Fruit fly (Drosophila melanogaster) whole organism, embryonic: Measurements from ENCODE around the gene Papss.

Experiments used
- Atf-2 ChIP-seq: fragments of 200-800 bp; sonication (Bioruptor generic); optimal IDR thresholded peaks from 2 replicates; lab custom pipeline; 2016; ENCODE audit warnings: missing biosample characterization, missing genetic modification characterization
- BEAF-32 ChIP-seq: fragments of 200-800 bp; sonication (Bioruptor generic); optimal IDR thresholded peaks from 3 replicates; lab custom pipeline; 2017; ENCODE audit warnings: missing biosample characterization, missing genetic modification characterization, mild to moderate bottlenecking, moderate library complexity, missing genetic modification reagents
- CG10462 ChIP-seq: fragments of 200-800 bp; sonication (Bioruptor generic); optimal IDR thresholded peaks from 2 replicates; lab custom pipeline; 2016; ENCODE audit warnings: missing biosample characterization, missing genetic modification characterization
- CG10979 ChIP-seq: fragments of 200-800 bp; sonication (Bioruptor generic); optimal IDR thresholded peaks from 2 replicates; lab custom pipeline; 2018; ENCODE audit warnings: missing biosample characterization, mild to moderate bottlenecking, missing genetic modification characterization, moderate library complexity
- CG11093 ChIP-seq: fragments of 200-800 bp; sonication (Bioruptor generic); IDR thresholded peaks from 3 replicates; pipeline ENCODE4 v1.3.6; 2022; ENCODE audit warnings: missing biosample characterization, missing genetic modification characterization
- CG12236 ChIP-seq: fragments of 200-800 bp; sonication (Bioruptor generic); optimal IDR thresholded peaks from 2 replicates; lab custom pipeline; 2016; ENCODE audit warnings: missing biosample characterization, missing genetic modification characterization
- CG13775 ChIP-seq: fragments of 200-800 bp; sonication (Bioruptor generic); optimal IDR thresholded peaks from 3 replicates; lab custom pipeline; 2017; ENCODE audit warnings: missing biosample characterization, mild to moderate bottlenecking, missing genetic modification characterization
- CG15696 ChIP-seq: fragments of 200-800 bp; sonication (Bioruptor generic); optimal IDR thresholded peaks from 2 replicates; lab custom pipeline; 2019; ENCODE audit warnings: missing biosample characterization, mild to moderate bottlenecking, missing genetic modification characterization, moderate library complexity
- CG1603 ChIP-seq: fragments of 200-800 bp; sonication (Bioruptor generic); optimal IDR thresholded peaks from 2 replicates; lab custom pipeline; 2019; ENCODE audit warnings: missing biosample characterization, mild to moderate bottlenecking, missing genetic modification characterization, moderate library complexity
- CG17328 ChIP-seq: fragments of 200-800 bp; sonication (Bioruptor generic); IDR thresholded peaks from 2 replicates; pipeline ENCODE4 v1.3.6; 2022; ENCODE audit warnings: missing biosample characterization, missing genetic modification characterization
- CG30403 ChIP-seq: fragments of 200-800 bp; sonication (Bioruptor generic); optimal IDR thresholded peaks from 3 replicates; lab custom pipeline; 2016; ENCODE audit warnings: missing biosample characterization, missing genetic modification characterization
- CG32767 ChIP-seq: fragments of 200-800 bp; sonication (Bioruptor generic); IDR thresholded peaks from 2 replicates; pipeline ENCODE4 v1.3.6; 2022; ENCODE audit warnings: missing biosample characterization, missing genetic modification characterization
- CG4328 ChIP-seq: fragments of 200-800 bp; sonication (Bioruptor generic); optimal IDR thresholded peaks from 3 replicates; lab custom pipeline; 2017; ENCODE audit warnings: missing biosample characterization, missing genetic modification reagents, missing genetic modification characterization
- CG4424 ChIP-seq: fragments of 200-800 bp; sonication (Bioruptor generic); optimal IDR thresholded peaks from 3 replicates; lab custom pipeline; 2016; ENCODE audit warnings: missing biosample characterization, missing genetic modification characterization
- CG4820 ChIP-seq: fragments of 200-800 bp; sonication (Bioruptor generic); optimal IDR thresholded peaks from 3 replicates; lab custom pipeline; 2016; ENCODE audit warnings: missing biosample characterization, missing genetic modification characterization
- CG6689 ChIP-seq: fragments of 200-800 bp; sonication (Bioruptor generic); IDR thresholded peaks from 2 replicates; pipeline ENCODE4 v1.3.6; 2022; ENCODE audit warnings: missing biosample characterization, missing genetic modification characterization
- CG7556 ChIP-seq: fragments of 200-800 bp; sonication (Bioruptor generic); optimal IDR thresholded peaks from 2 replicates; lab custom pipeline; 2017; ENCODE audit warnings: missing biosample characterization, mild to moderate bottlenecking, missing genetic modification characterization
- Chrac-16 ChIP-seq: fragments of 200-800 bp; sonication (Bioruptor generic); optimal IDR thresholded peaks from 3 replicates; lab custom pipeline; 2016; ENCODE audit warnings: missing biosample characterization, missing genetic modification characterization
- D ChIP-seq, 2 experiments: fragments of 200-800 bp in 1 of 2; fragments of >200 bp in 1 of 2; sonication (Bioruptor generic) in 1 of 2; optimal IDR thresholded peaks; 2 replicates in 1 of 2; 3 replicates in 1 of 2; lab custom pipeline; 2017; ENCODE audit warnings: mild to moderate bottlenecking in 1 of 2, missing biosample characterization in 1 of 2, missing genetic modification characterization in 1 of 2, missing genetic modification reagents in 1 of 2
- Dll ChIP-seq: fragments of 200-800 bp; sonication (Bioruptor generic); IDR thresholded peaks from 4 replicates; pipeline ENCODE4 v1.3.6; 2022; ENCODE audit warnings: missing biosample characterization, missing genetic modification characterization; ENCODE audit not compliant: partially characterized antibody
- Drgx ChIP-seq: fragments of 200-800 bp; sonication (Bioruptor generic); IDR thresholded peaks from 2 replicates; pipeline ENCODE4 v1.3.6; 2022; ENCODE audit warnings: missing biosample characterization, missing genetic modification characterization
- H2.0 ChIP-seq: fragments of 200-800 bp; sonication (Bioruptor generic); IDR thresholded peaks from 2 replicates; pipeline ENCODE4 v1.3.6; 2022; ENCODE audit warnings: missing biosample characterization, missing genetic modification characterization
- Hr3 ChIP-seq: fragments of 200-800 bp; sonication (Bioruptor generic); optimal IDR thresholded peaks from 3 replicates; lab custom pipeline; 2016; ENCODE audit warnings: missing biosample characterization, missing genetic modification characterization
- Kr ChIP-seq: fragments of 200-800 bp; sonication (Bioruptor generic); optimal IDR thresholded peaks from 2 replicates; lab custom pipeline; 2017; ENCODE audit warnings: missing biosample characterization, mild to moderate bottlenecking, missing genetic modification characterization
- Max ChIP-seq: fragments of 200-800 bp; sonication (Bioruptor generic); optimal IDR thresholded peaks from 2 replicates; lab custom pipeline; 2016; ENCODE audit warnings: missing biosample characterization, mild to moderate bottlenecking, missing genetic modification characterization
- Ptx1 ChIP-seq: fragments of 200-800 bp; sonication (Bioruptor generic); IDR thresholded peaks from 2 replicates; pipeline ENCODE4 v1.3.6; 2022; ENCODE audit warnings: missing biosample characterization, missing genetic modification characterization
- Sry-β ChIP-seq: fragments of 200-800 bp; sonication (Bioruptor generic); optimal IDR thresholded peaks from 2 replicates; lab custom pipeline; 2018; ENCODE audit warnings: missing biosample characterization, mild to moderate bottlenecking, missing genetic modification characterization, moderate library complexity
- Xbp1 ChIP-seq: fragments of 200-800 bp; sonication (Bioruptor generic); optimal IDR thresholded peaks from 3 replicates; lab custom pipeline; 2016; ENCODE audit warnings: missing biosample characterization, mild to moderate bottlenecking, missing genetic modification characterization
- ac ChIP-seq: fragments of 200-800 bp; sonication (Bioruptor generic); optimal IDR thresholded peaks from 3 replicates; lab custom pipeline; 2017; ENCODE audit warnings: missing biosample characterization, mild to moderate bottlenecking, missing genetic modification characterization
- aop ChIP-seq: fragments of 200-800 bp; sonication (Bioruptor generic); IDR thresholded peaks from 2 replicates; pipeline ENCODE4 v1.3.6; 2022; ENCODE audit warnings: missing biosample characterization, missing genetic modification characterization
- az2 ChIP-seq: fragments of 200-800 bp; sonication (Bioruptor generic); optimal IDR thresholded peaks from 3 replicates; lab custom pipeline; 2016; ENCODE audit warnings: missing biosample characterization, missing genetic modification characterization
- bsh ChIP-seq, 2 experiments: fragments of 200-800 bp; sonication (Bioruptor generic); optimal IDR thresholded peaks; 2 replicates each; lab custom pipeline; 2017 to 2018; ENCODE audit warnings: mild to moderate bottlenecking in 2 of 2, missing biosample characterization in 2 of 2, missing genetic modification characterization in 2 of 2, moderate library complexity in 1 of 2
- dati ChIP-seq: fragments of 200-800 bp; sonication (Bioruptor generic); IDR thresholded peaks from 2 replicates; pipeline ENCODE4 v1.3.6; 2022; ENCODE audit warnings: missing biosample characterization, missing genetic modification characterization
- dm ChIP-seq: fragments of 200-800 bp; sonication (Bioruptor generic); optimal IDR thresholded peaks from 3 replicates; lab custom pipeline; 2016; ENCODE audit warnings: missing biosample characterization, missing genetic modification characterization
- dmrt11E ChIP-seq: fragments of 200-800 bp; sonication (Bioruptor generic); optimal IDR thresholded peaks from 3 replicates; lab custom pipeline; 2018; ENCODE audit warnings: missing biosample characterization, mild to moderate bottlenecking, missing genetic modification characterization, moderate library complexity
- dmrt99B ChIP-seq: fragments of 200-800 bp; sonication (Bioruptor generic); optimal IDR thresholded peaks from 2 replicates; lab custom pipeline; 2018; ENCODE audit warnings: missing biosample characterization, mild to moderate bottlenecking, missing genetic modification characterization, moderate library complexity
- eve ChIP-seq, 2 experiments: fragments of >200 bp; optimal IDR thresholded peaks; 2 replicates each; lab custom pipeline; 2017; ENCODE audit warnings: missing biosample characterization in 2 of 2, missing genetic modification characterization in 2 of 2
- fd102C ChIP-seq: fragments of 200-800 bp; sonication (Bioruptor generic); optimal IDR thresholded peaks from 2 replicates; lab custom pipeline; 2018; ENCODE audit warnings: missing biosample characterization, mild to moderate bottlenecking, missing genetic modification characterization, moderate library complexity
- gem ChIP-seq: fragments of 200-800 bp; sonication (Bioruptor generic); optimal IDR thresholded peaks from 2 replicates; lab custom pipeline; 2019; ENCODE audit warnings: missing biosample characterization, mild to moderate bottlenecking, missing genetic modification characterization, moderate library complexity
- klu ChIP-seq: fragments of 200-800 bp; sonication (Bioruptor generic); IDR thresholded peaks from 2 replicates; pipeline ENCODE4 v1.3.6; 2022; ENCODE audit warnings: missing biosample characterization, missing genetic modification characterization
- nau ChIP-seq: fragments of 200-800 bp; sonication (Bioruptor generic); optimal IDR thresholded peaks from 3 replicates; lab custom pipeline; 2017; ENCODE audit warnings: missing biosample characterization, mild to moderate bottlenecking, missing genetic modification characterization, missing genetic modification reagents
- org-1 ChIP-seq: fragments of 200-800 bp; sonication (Bioruptor generic); optimal IDR thresholded peaks from 2 replicates; lab custom pipeline; 2017; ENCODE audit warnings: missing biosample characterization, missing genetic modification characterization
- pfk ChIP-seq: fragments of 200-800 bp; sonication (Bioruptor generic); optimal IDR thresholded peaks from 2 replicates; lab custom pipeline; 2018; ENCODE audit warnings: missing biosample characterization, mild to moderate bottlenecking, missing genetic modification characterization, moderate library complexity
- phol ChIP-seq: fragments of 200-800 bp; sonication (Bioruptor generic); optimal IDR thresholded peaks from 3 replicates; lab custom pipeline; 2018; ENCODE audit warnings: missing biosample characterization, mild to moderate bottlenecking, missing genetic modification characterization, moderate library complexity
- row ChIP-seq: fragments of 200-800 bp; sonication (Bioruptor generic); IDR thresholded peaks from 3 replicates; pipeline ENCODE4 v1.3.6; 2022; ENCODE audit warnings: missing biosample characterization, missing genetic modification characterization
- sc ChIP-seq, 3 experiments: fragments of >200 bp in 2 of 3; fragments of 200-800 bp in 1 of 3; sonication (Bioruptor generic) in 1 of 3; optimal IDR thresholded peaks; 2 replicates in 2 of 3; 3 replicates in 1 of 3; lab custom pipeline; 2017; ENCODE audit warnings: mild to moderate bottlenecking in 1 of 3, missing biosample characterization in 1 of 3, missing genetic modification characterization in 1 of 3, missing genetic modification reagents in 1 of 3

Papss gene

DNA sequence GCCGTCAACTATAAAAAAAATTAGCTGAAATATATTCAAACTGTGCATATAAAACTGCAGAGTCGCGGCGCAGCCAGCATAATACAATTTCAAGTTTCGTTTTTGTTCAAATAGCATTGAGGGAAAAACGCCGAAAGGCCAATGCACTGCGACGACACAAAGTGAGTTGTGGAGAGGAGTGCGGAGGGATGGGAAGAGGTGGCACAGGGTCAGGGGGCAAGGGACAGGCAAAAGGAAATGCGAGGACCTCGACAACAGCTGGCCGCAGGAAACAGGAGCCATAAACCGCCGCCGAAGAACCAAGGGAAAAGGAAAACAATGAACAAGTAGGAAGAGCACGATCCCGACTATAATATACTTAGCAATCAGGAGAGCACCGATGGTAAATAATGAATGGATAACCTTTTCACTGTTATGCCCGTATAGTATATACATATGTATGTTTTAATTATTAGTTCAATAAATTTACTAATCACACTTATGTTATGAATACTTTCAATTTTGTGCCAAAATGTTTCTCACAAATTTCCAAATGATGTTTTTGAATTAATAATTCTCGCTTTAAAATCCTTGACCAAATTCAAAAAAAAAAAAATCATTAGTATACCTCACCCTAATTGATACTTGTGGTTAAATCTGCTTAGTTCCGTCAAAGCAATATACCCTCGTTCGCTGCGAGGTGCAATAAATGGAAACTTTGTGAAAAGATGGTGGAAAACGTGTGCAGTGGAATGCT lies 53.6 kb downstream of the Papss start (continued):
- TF ChIP-seq CG17328 (GFP tag; lab: Robert Waterston, UW) (0 out of 2 replicates have a peak, but pooled peaks have one; percentile 25), CG6689 (0 out of 2 replicates have a peak, but pooled peaks have one; percentile 17), phol (tag; lab: Kevin White, UChicago) (peak; percentile 77), CG7556 (GFP tag; lab: Kevin White, UChicago) (peak; percentile 42), aop (GFP tag; lab: Robert Waterston, UW) (peak; percentile 48; the same call in 1 of the 2 replicates), CG4820 (GFP tag; lab: Kevin White, UChicago) (peak; percentile 1), row (GFP tag; lab: Robert Waterston, UW) (peak; percentile 55), CG10979 (tag; lab: Kevin White, UChicago) (peak; percentile 55), sc (optimal IDR thresholded peaks at IDR 0.05; lab: Kevin White, UChicago) (no peak), sc (GFP tag; optimal IDR thresholded peaks at IDR 0.05; lab: Kevin White, UChicago) (peak; percentile 14), Hr3 (GFP tag; lab: Kevin White, UChicago) (peak; percentile 23), H2.0 (GFP tag; lab: Robert Waterston, UW) (no peak), dmrt11E (tag; lab: Kevin White, UChicago) (peak; percentile 81), Chrac-16 (peak; percentile 48), Xbp1 (GFP tag; lab: Kevin White, UChicago) (peak; percentile 51), CG15696 (tag; lab: Kevin White, UChicago) (peak; percentile 53), CG11093 (GFP tag; lab: Robert Waterston, UW) (no peak), CG4424 (peak; percentile 58), CG13775 (GFP tag; lab: Kevin White, UChicago) (peak; percentile 52), az2 (peak; percentile 49), bsh (GFP tag; optimal IDR thresholded peaks at IDR 0.05; lab: Kevin White, UChicago) (peak in 1 of 2 experiments; percentile 42), dmrt99B (tag; lab: Kevin White, UChicago) (peak; percentile 54), dm (GFP tag; lab: Kevin White, UChicago) (peak; percentile 13), CG30403 (GFP tag; lab: Kevin White, UChicago) (peak; percentile 52), CG1603 (tag; lab: Kevin White, UChicago) (peak; percentile 12), CG4328 (GFP tag; lab: Kevin White, UChicago) (no peak), Max (GFP tag; lab: Kevin White, UChicago) (peak; percentile 38)

DNA sequence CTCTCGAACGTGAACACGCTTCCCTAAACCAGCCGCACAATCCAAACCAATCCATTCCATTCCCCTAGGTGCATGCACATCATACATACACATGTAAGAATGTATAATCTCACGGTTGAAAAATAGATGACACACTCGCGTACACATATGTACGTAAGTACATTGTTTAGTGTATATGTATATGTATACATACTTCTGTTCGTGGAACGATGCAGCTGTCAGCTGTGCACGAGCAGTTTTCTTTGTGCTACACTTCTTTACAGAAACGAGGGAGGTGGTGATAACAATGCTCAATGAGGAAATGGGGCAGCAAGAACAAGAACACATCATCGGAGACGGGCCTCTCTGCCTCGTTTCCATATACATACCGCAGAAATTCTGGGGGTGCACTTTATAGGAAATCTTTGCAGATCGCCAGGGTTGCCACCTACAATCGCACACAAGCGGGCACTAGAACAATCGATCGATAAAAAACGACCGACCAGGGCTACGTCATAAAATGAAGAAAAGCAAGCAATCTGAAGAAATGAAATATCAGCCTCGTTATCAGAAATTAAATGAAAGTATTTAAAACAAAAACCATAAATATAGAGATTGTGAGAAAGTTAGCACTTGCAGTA lies 54.3 kb downstream of the Papss start:
- TF ChIP-seq CG10462 (no peak), BEAF-32 (GFP tag; lab: Kevin White, UChicago) (peak; percentile 4), pfk (GFP tag; lab: Kevin White, UChicago) (peak; percentile 44), Dll (GFP tag; lab: Robert Waterston, UW) (0 out of 4 replicates have a peak, but pooled peaks have one; percentile 35), org-1 (GFP tag; lab: Kevin White, UChicago) (no peak), Ptx1 (GFP tag; lab: Robert Waterston, UW) (no peak), CG12236 (GFP tag; lab: Kevin White, UChicago) (no peak), eve (GFP tag; optimal IDR thresholded peaks at IDR 0.05; lab: Kevin White, UChicago) (no peak), row (GFP tag; lab: Robert Waterston, UW) (0 out of 3 replicates have a peak, but pooled peaks have one; percentile 7), klu (GFP tag; lab: Robert Waterston, UW) (no peak), Atf-2 (GFP tag; lab: Kevin White, UChicago) (no peak), Kr (GFP tag; lab: Kevin White, UChicago) (peak; percentile 48), Sry-β (no peak), gem (tag; lab: Kevin White, UChicago) (peak; percentile 13), D (optimal IDR thresholded peaks at IDR 0.05; lab: Kevin White, UChicago) (peak; percentile 89), D (GFP tag; optimal IDR thresholded peaks at IDR 0.05; lab: Kevin White, UChicago) (no peak), nau (peak; percentile 40), ac (GFP tag; lab: Kevin White, UChicago) (peak; percentile 36), Drgx (GFP tag; lab: Robert Waterston, UW) (no peak; the same call in 1 of the 2 replicates), dati (no peak), CG32767 (GFP tag; lab: Robert Waterston, UW) (peak; percentile 81; the same call in 1 of the 2 replicates), fd102C (GFP tag; lab: Kevin White, UChicago) (no peak)
